Fruit fly (Drosophila melanogaster) whole organism, embryonic: ENCODE results near the gene Mocs2A.
A peak's percentile ranks its signal among the peaks of the same experiment; 100 is the strongest.
"Not testable (repeated sequence)": the region's sequence is repeated elsewhere in the genome, so short reads cannot be mapped to it uniquely, and the experiment has no call there.

Source experiments
- Bgb ChIP-seq: fragments of 200-800 bp; sonication (Bioruptor generic); IDR thresholded peaks from 2 replicates; pipeline ENCODE4 v1.3.6; 2022; ENCODE audit warnings: missing biosample characterization, missing genetic modification characterization; ENCODE audit not compliant: partially characterized antibody
- C15 ChIP-seq: fragments of 200-800 bp; sonication (Bioruptor generic); IDR thresholded peaks from 3 replicates; pipeline ENCODE4 v1.3.6; 2022; ENCODE audit warnings: missing biosample characterization, missing genetic modification characterization
- CG10209 ChIP-seq: fragments of 200-800 bp; sonication (Bioruptor generic); optimal IDR thresholded peaks from 3 replicates; lab custom pipeline; 2017; ENCODE audit warnings: missing biosample characterization, mild to moderate bottlenecking, missing genetic modification characterization, missing genetic modification reagents
- CG1024 ChIP-seq: fragments of 200-800 bp; sonication (Bioruptor generic); IDR thresholded peaks from 2 replicates; pipeline ENCODE4 v1.3.6; 2022; ENCODE audit warnings: missing biosample characterization, missing genetic modification characterization
- CG11695 ChIP-seq: fragments of 200-800 bp; sonication (Bioruptor generic); IDR thresholded peaks from 3 replicates; pipeline ENCODE4 v1.3.6; 2022; ENCODE audit warnings: missing biosample characterization, missing genetic modification characterization
- CG12391 ChIP-seq: fragments of 200-800 bp; sonication (Bioruptor generic); optimal IDR thresholded peaks from 3 replicates; lab custom pipeline; 2018; ENCODE audit warnings: missing biosample characterization, mild to moderate bottlenecking, missing genetic modification characterization, moderate library complexity
- CG14014 ChIP-seq: fragments of 200-800 bp; sonication (Bioruptor generic); IDR thresholded peaks from 2 replicates; pipeline ENCODE4 v1.3.6; 2022; ENCODE audit warnings: missing biosample characterization, missing genetic modification characterization
- CG14441 ChIP-seq: fragments of 200-800 bp; sonication (Bioruptor generic); IDR thresholded peaks from 2 replicates; pipeline ENCODE4 v1.3.6; 2022; ENCODE audit warnings: missing biosample characterization, missing genetic modification characterization
- CG15479 ChIP-seq: fragments of 200-800 bp; sonication (Bioruptor generic); optimal IDR thresholded peaks from 3 replicates; lab custom pipeline; 2019; ENCODE audit warnings: missing biosample characterization, mild to moderate bottlenecking, missing genetic modification characterization, moderate library complexity
- CG15514 ChIP-seq: fragments of 200-800 bp; sonication (Bioruptor generic); optimal IDR thresholded peaks from 3 replicates; lab custom pipeline; 2017; ENCODE audit warnings: missing biosample characterization, missing genetic modification characterization, mild to moderate bottlenecking, moderate library complexity, missing genetic modification reagents
- CG16813 ChIP-seq: fragments of 200-800 bp; sonication (Bioruptor generic); IDR thresholded peaks from 3 replicates; pipeline ENCODE4 v1.3.6; 2022; ENCODE audit warnings: missing biosample characterization, missing genetic modification characterization; ENCODE audit not compliant: partially characterized antibody
- CG16815 ChIP-seq: fragments of 200-800 bp; sonication (Bioruptor generic); optimal IDR thresholded peaks from 3 replicates; lab custom pipeline; 2017; ENCODE audit warnings: missing biosample characterization, mild to moderate bottlenecking, missing genetic modification characterization
- CG17328 ChIP-seq: fragments of 200-800 bp; sonication (Bioruptor generic); IDR thresholded peaks from 2 replicates; pipeline ENCODE4 v1.3.6; 2022; ENCODE audit warnings: missing biosample characterization, missing genetic modification characterization
- CG32767 ChIP-seq: fragments of 200-800 bp; sonication (Bioruptor generic); IDR thresholded peaks from 2 replicates; pipeline ENCODE4 v1.3.6; 2022; ENCODE audit warnings: missing biosample characterization, missing genetic modification characterization
- CG4328 ChIP-seq: fragments of 200-800 bp; sonication (Bioruptor generic); optimal IDR thresholded peaks from 3 replicates; lab custom pipeline; 2017; ENCODE audit warnings: missing biosample characterization, missing genetic modification reagents, missing genetic modification characterization
- CG43689 ChIP-seq: fragments of 200-800 bp; sonication (Bioruptor generic); IDR thresholded peaks from 2 replicates; pipeline ENCODE4 v1.3.6; 2022; ENCODE audit warnings: missing biosample characterization, missing genetic modification characterization
- CG6765 ChIP-seq: fragments of 200-800 bp; sonication (Bioruptor generic); optimal IDR thresholded peaks from 3 replicates; lab custom pipeline; 2017; ENCODE audit warnings: missing biosample characterization, mild to moderate bottlenecking, missing genetic modification characterization
- CG6791 ChIP-seq: fragments of 200-800 bp; sonication (Bioruptor generic); IDR thresholded peaks from 3 replicates; pipeline ENCODE4 v1.3.6; 2022; ENCODE audit warnings: missing biosample characterization, missing genetic modification characterization; ENCODE audit not compliant: partially characterized antibody
- CG6813 ChIP-seq: fragments of 200-800 bp; sonication (Bioruptor generic); optimal IDR thresholded peaks from 2 replicates; lab custom pipeline; 2017; ENCODE audit warnings: missing biosample characterization, missing genetic modification characterization, mild to moderate bottlenecking, moderate library complexity, missing genetic modification reagents
- CG7372 ChIP-seq: fragments of 200-800 bp; sonication (Bioruptor generic); IDR thresholded peaks from 2 replicates; pipeline ENCODE4 v1.3.6; 2022; ENCODE audit warnings: missing biosample characterization, missing genetic modification characterization
- CG7963 ChIP-seq: fragments of 200-800 bp; sonication (Bioruptor generic); IDR thresholded peaks from 3 replicates; pipeline ENCODE4 v1.3.6; 2022; ENCODE audit warnings: missing biosample characterization, missing genetic modification characterization; ENCODE audit not compliant: partially characterized antibody
- CG8765 ChIP-seq: fragments of 200-800 bp; sonication (Bioruptor generic); IDR thresholded peaks from 2 replicates; pipeline ENCODE4 v1.3.6; 2022; ENCODE audit warnings: missing biosample characterization, missing genetic modification characterization
- Hsf ChIP-seq: fragments of 200-800 bp; sonication (Bioruptor generic); optimal IDR thresholded peaks from 3 replicates; lab custom pipeline; 2016; ENCODE audit warnings: missing biosample characterization, missing genetic modification characterization
- MTF-1 ChIP-seq: fragments of 200-800 bp; sonication (Bioruptor generic); optimal IDR thresholded peaks from 2 replicates; lab custom pipeline; 2018; ENCODE audit warnings: missing biosample characterization, mild to moderate bottlenecking, missing genetic modification characterization, borderline replicate concordance
- Meics ChIP-seq: fragments of 200-800 bp; sonication (Bioruptor generic); optimal IDR thresholded peaks from 2 replicates; lab custom pipeline; 2017; ENCODE audit warnings: missing biosample characterization, mild to moderate bottlenecking, missing genetic modification characterization
- Oaz ChIP-seq: fragments of 200-800 bp; sonication (Bioruptor generic); IDR thresholded peaks from 2 replicates; pipeline ENCODE4 v1.3.6; 2022; ENCODE audit warnings: missing biosample characterization, missing genetic modification characterization
- Opbp ChIP-seq: fragments of 200-800 bp; sonication (Bioruptor generic); IDR thresholded peaks from 3 replicates; pipeline ENCODE4 v1.3.6; 2022; ENCODE audit warnings: missing biosample characterization, missing genetic modification characterization; ENCODE audit not compliant: partially characterized antibody
- Rfx ChIP-seq: fragments of 200-800 bp; sonication (Bioruptor generic); IDR thresholded peaks from 2 replicates; pipeline ENCODE4 v1.3.6; 2022; ENCODE audit warnings: missing biosample characterization, missing genetic modification characterization
- Usf ChIP-seq: fragments of 200-800 bp; sonication (Bioruptor generic); optimal IDR thresholded peaks from 2 replicates; lab custom pipeline; 2017; ENCODE audit warnings: missing genotype, missing biosample characterization, missing genetic modification characterization
- bowl ChIP-seq: fragments of 200-800 bp; sonication (Bioruptor generic); IDR thresholded peaks from 2 replicates; pipeline ENCODE4 v1.3.6; 2022; ENCODE audit warnings: missing biosample characterization, missing genetic modification characterization
- ci ChIP-seq: fragments of 200-800 bp; sonication (Bioruptor generic); IDR thresholded peaks from 3 replicates; pipeline ENCODE4 v1.3.6; 2022; ENCODE audit warnings: missing biosample characterization, missing genetic modification characterization
- dmrt11E ChIP-seq: fragments of 200-800 bp; sonication (Bioruptor generic); optimal IDR thresholded peaks from 3 replicates; lab custom pipeline; 2018; ENCODE audit warnings: missing biosample characterization, mild to moderate bottlenecking, missing genetic modification characterization, moderate library complexity
- dpn ChIP-seq, 2 experiments: fragments of 200-800 bp; sonication (Bioruptor generic); optimal IDR thresholded peaks; 3 replicates each; lab custom pipeline; 2016; ENCODE audit warnings: missing biosample characterization in 2 of 2, missing genetic modification characterization in 2 of 2
- gem ChIP-seq: fragments of 200-800 bp; sonication (Bioruptor generic); optimal IDR thresholded peaks from 2 replicates; lab custom pipeline; 2019; ENCODE audit warnings: missing biosample characterization, mild to moderate bottlenecking, missing genetic modification characterization, moderate library complexity
- gsb-n ChIP-seq: fragments of 200-800 bp; sonication (Bioruptor generic); optimal IDR thresholded peaks from 3 replicates; lab custom pipeline; 2018; ENCODE audit warnings: missing biosample characterization, mild to moderate bottlenecking, missing genetic modification characterization
- ham ChIP-seq: fragments of 200-800 bp; sonication (Bioruptor generic); IDR thresholded peaks from 2 replicates; pipeline ENCODE4 v1.3.6; 2022; ENCODE audit warnings: missing biosample characterization, missing genetic modification characterization
- hkb ChIP-seq, 2 experiments: fragments of 200-800 bp in 1 of 2; fragments of >200 bp in 1 of 2; sonication (Bioruptor generic) in 1 of 2; IDR thresholded peaks in 1 of 2; optimal IDR thresholded peaks in 1 of 2; 2 replicates each; pipeline versions ENCODE4 v1.3.6 to Lab custom; 2017 to 2022; ENCODE audit warnings: missing biosample characterization in 1 of 2, missing genetic modification characterization in 1 of 2
- ken ChIP-seq: fragments of 200-800 bp; sonication (Bioruptor generic); IDR thresholded peaks from 3 replicates; pipeline ENCODE4 v1.3.6; 2022; ENCODE audit warnings: missing biosample characterization, missing genetic modification characterization
- lov ChIP-seq, 2 experiments: fragments of 200-800 bp in 1 of 2; fragments of >200 bp in 1 of 2; sonication (Bioruptor generic) in 1 of 2; IDR thresholded peaks in 1 of 2; optimal IDR thresholded peaks in 1 of 2; 2 replicates in 1 of 2; 3 replicates in 1 of 2; pipeline versions ENCODE4 v1.3.6 to Lab custom; 2017 to 2022; ENCODE audit warnings: missing biosample characterization in 1 of 2, missing genetic modification characterization in 1 of 2
- luna ChIP-seq: fragments of 200-800 bp; sonication (Bioruptor generic); optimal IDR thresholded peaks from 2 replicates; lab custom pipeline; 2016; ENCODE audit warnings: missing biosample characterization, missing genetic modification characterization
- otp ChIP-seq: fragments of 200-800 bp; sonication (Bioruptor generic); IDR thresholded peaks from 3 replicates; pipeline ENCODE4, ENCODE4 v1.3.6; 2022; ENCODE audit warnings: missing biosample characterization, missing genetic modification characterization
- p53 ChIP-seq: fragments of 200-800 bp; sonication (Bioruptor generic); optimal IDR thresholded peaks from 2 replicates; lab custom pipeline; 2016; ENCODE audit warnings: missing biosample characterization, missing genetic modification characterization
- pan ChIP-seq, 4 experiments: fragments of >200 bp in 3 of 4; fragments of 200-800 bp in 1 of 4; sonication (Bioruptor generic) in 1 of 4; optimal IDR thresholded peaks in 3 of 4; IDR thresholded peaks in 1 of 4; 2 replicates each; pipeline versions ENCODE4 v1.3.6 to Lab custom; 2017 to 2022; ENCODE audit warnings: missing biosample characterization in 2 of 4, missing genetic modification characterization in 2 of 4, mixed read lengths in 1 of 4
- scrt ChIP-seq: fragments of 200-800 bp; sonication (Bioruptor generic); optimal IDR thresholded peaks from 2 replicates; lab custom pipeline; 2018; ENCODE audit warnings: missing biosample characterization, mild to moderate bottlenecking, missing genetic modification characterization, moderate library complexity
- sob ChIP-seq: fragments of 200-800 bp; sonication (Bioruptor generic); IDR thresholded peaks from 2 replicates; pipeline ENCODE4 v1.3.6; 2022; ENCODE audit warnings: missing biosample characterization, missing genetic modification characterization
- sug ChIP-seq: fragments of 200-800 bp; optimal IDR thresholded peaks from 2 replicates; lab custom pipeline; 2019; ENCODE audit warnings: missing biosample characterization, mild to moderate bottlenecking, missing genetic modification characterization, moderate library complexity
- unc-4 ChIP-seq: fragments of 200-800 bp; sonication (Bioruptor generic); IDR thresholded peaks from 2 replicates; pipeline ENCODE4 v1.3.6; 2022; ENCODE audit warnings: missing biosample characterization, missing genetic modification characterization; ENCODE audit not compliant: partially characterized antibody

Mocs2A gene

DNA sequence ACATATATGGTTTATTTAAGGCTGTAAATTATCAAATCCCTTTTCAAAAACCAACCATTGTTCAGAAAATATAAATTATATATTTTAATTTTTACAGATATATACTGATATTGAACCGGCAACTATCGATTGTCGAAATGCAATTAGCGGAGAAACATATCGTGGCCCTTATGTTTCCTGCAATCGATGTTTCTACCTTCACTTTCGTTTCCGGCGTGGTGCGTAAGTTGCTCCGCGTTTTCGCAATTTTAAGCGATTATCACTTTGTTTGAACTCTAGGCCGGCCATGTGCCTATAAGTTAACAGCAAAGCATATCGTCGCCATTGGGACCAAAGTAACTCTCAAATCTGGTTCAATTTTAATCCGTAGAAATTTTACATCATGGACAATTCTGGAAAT lies 3.9 kb downstream of the Mocs2A start, which contains the start of gene vig2 (continued):
- peak; percentile 59 for TF ChIP-seq CG10209 (GFP tag; lab: Kevin White, UChicago)
- peak; percentile 72 for TF ChIP-seq CG1024
- peak; percentile 87 for TF ChIP-seq otp (GFP tag; lab: Robert Waterston, UW)
- peak; percentile 84 for TF ChIP-seq CG17328 (GFP tag; lab: Robert Waterston, UW)
- peak; percentile 68; the same call in 1 of the 2 replicates for TF ChIP-seq ham
- TF ChIP-seq Oaz (GFP tag; lab: Robert Waterston, UW), result peak; percentile 70
- peak; percentile 17 for TF ChIP-seq dmrt11E
- 0 out of 3 replicates have a peak, but pooled peaks have one; percentile 39 for TF ChIP-seq CG11695
- peak; percentile 15 for TF ChIP-seq sug (tag; lab: Kevin White, UChicago)
- peak; percentile 75; the same call in 1 of the 2 replicates for TF ChIP-seq CG14014 (GFP tag; lab: Robert Waterston, UW)
- peak; percentile 17 for TF ChIP-seq CG4328 (GFP tag; lab: Kevin White, UChicago)
- TF ChIP-seq CG15514 (GFP tag; lab: Kevin White, UChicago), result peak; percentile 46
- peak; percentile 77 for TF ChIP-seq CG43689 (GFP tag; lab: Robert Waterston, UW)
- TF ChIP-seq MTF-1 (GFP tag; lab: Kevin White, UChicago), result peak; percentile 81
- peak; percentile 6 for TF ChIP-seq gsb-n (tag; lab: Kevin White, UChicago)
- TF ChIP-seq Opbp (GFP tag; lab: Robert Waterston, UW), result peak; percentile 95
- peak; percentile 39 for TF ChIP-seq scrt (GFP tag; lab: Kevin White, UChicago)
- TF ChIP-seq CG7963 (GFP tag; lab: Robert Waterston, UW), result peak; percentile 91
- peak; percentile 93 for TF ChIP-seq Rfx
- TF ChIP-seq Meics (GFP tag; lab: Kevin White, UChicago), result peak; percentile 74
- not testable (repeated sequence) for TF ChIP-seq hkb, pan, lov (optimal IDR thresholded peaks at IDR 0.05; lab: Kevin White, UChicago)
- peak; percentile 61; the same call in 1 of the 2 replicates for TF ChIP-seq hkb (GFP tag; IDR thresholded peaks at IDR 0.05; lab: Robert Waterston, UW)
- TF ChIP-seq pan (GFP tag; optimal IDR thresholded peaks at IDR 0.05 in 1 of 2, IDR thresholded peaks at IDR 0.05 in 1 of 2), result peak in 1 of 2 experiments; percentile 80
- peak; percentile 63; the same call in 1 of the 2 replicates for TF ChIP-seq CG7372 (GFP tag; lab: Robert Waterston, UW)
- TF ChIP-seq luna (GFP tag; lab: Kevin White, UChicago), result peak; percentile 5
- TF ChIP-seq dpn (GFP tag; optimal IDR thresholded peaks at IDR 0.05; lab: Kevin White, UChicago), result peak in 1 of 2 experiments; percentile 41
- peak; percentile 91 for TF ChIP-seq CG16813 (GFP tag; lab: Robert Waterston, UW)
- 0 out of 3 replicates have a peak, but pooled peaks have one; percentile 63 for TF ChIP-seq C15 (GFP tag; lab: Robert Waterston, UW)
- peak; percentile 75 for TF ChIP-seq unc-4 (GFP tag; lab: Robert Waterston, UW)
- TF ChIP-seq CG6765 (GFP tag; lab: Kevin White, UChicago), result peak; percentile 57
- TF ChIP-seq ci (GFP tag; lab: Robert Waterston, UW), result peak; percentile 95
- TF ChIP-seq p53 (GFP tag; lab: Kevin White, UChicago), result peak; percentile 35
- peak; percentile 73 for TF ChIP-seq bowl
- peak; percentile 39 for TF ChIP-seq Usf
- TF ChIP-seq CG6791 (GFP tag; lab: Robert Waterston, UW), result peak; percentile 97
- peak; percentile 12 for TF ChIP-seq Hsf
- peak; percentile 13 for TF ChIP-seq gem (tag; lab: Kevin White, UChicago)
- peak; percentile 59 for TF ChIP-seq CG6813 (GFP tag; lab: Kevin White, UChicago)
- TF ChIP-seq ken (GFP tag; lab: Robert Waterston, UW), result peak; percentile 70
- TF ChIP-seq CG8765, result peak; percentile 22; the same call in 1 of the 2 replicates
- TF ChIP-seq CG14441 (GFP tag; lab: Robert Waterston, UW), result peak; percentile 66
- TF ChIP-seq sob (GFP tag; lab: Robert Waterston, UW), result peak; percentile 84
- TF ChIP-seq CG12391 (tag; lab: Kevin White, UChicago), result peak; percentile 27
- TF ChIP-seq lov (GFP tag; IDR thresholded peaks at IDR 0.05; lab: Robert Waterston, UW), result peak; percentile 90; the same call in 2 of the 3 replicates
- peak; percentile 46 for TF ChIP-seq CG15479 (GFP tag; lab: Kevin White, UChicago)
- 0 out of 2 replicates have a peak, but pooled peaks have one; percentile 42 for TF ChIP-seq CG32767 (GFP tag; lab: Robert Waterston, UW)
- TF ChIP-seq Bgb (GFP tag; lab: Robert Waterston, UW), result peak; percentile 92
- TF ChIP-seq CG16815, result peak; percentile 7
